Worm (Caenorhabditis elegans) whole organism, L3 larva: ENCODE data around the gene srh-282.
A peak's percentile ranks its signal among the peaks of the same experiment; 100 is the strongest.

Experiments
- ama-1 ChIP-seq: fragments of 150-350 bp; optimal IDR thresholded peaks from 2 replicates; lab custom pipeline; 2018
- ceh-16 ChIP-seq: sonication (generic microtip); optimal IDR thresholded peaks from 2 replicates; lab custom pipeline; 2017; ENCODE audit warnings: missing biosample characterization, missing genetic modification characterization
- ceh-28 ChIP-seq: fragments of 150-350 bp; optimal IDR thresholded peaks from 2 replicates; lab custom pipeline; 2014; ENCODE audit warnings: missing biosample characterization, missing genetic modification reagents, missing genetic modification characterization
- ceh-82 ChIP-seq: fragments of 150-350 bp; optimal IDR thresholded peaks from 2 replicates; lab custom pipeline; 2014; ENCODE audit warnings: missing biosample characterization, missing genetic modification characterization
- ceh-9 ChIP-seq: sonication (generic microtip); optimal IDR thresholded peaks from 2 replicates; lab custom pipeline; 2018; ENCODE audit warnings: missing biosample characterization, missing genetic modification characterization
- daf-12 ChIP-seq: fragments of 150-350 bp; optimal IDR thresholded peaks from 2 replicates; lab custom pipeline; 2014; ENCODE audit warnings: missing biosample characterization, missing genetic modification reagents, missing genetic modification characterization
- elt-1 ChIP-seq: fragments of 150-350 bp; optimal IDR thresholded peaks from 2 replicates; lab custom pipeline; 2014; ENCODE audit warnings: missing biosample characterization, missing genetic modification characterization
- elt-2 ChIP-seq: sonication (generic microtip); optimal IDR thresholded peaks from 2 replicates; lab custom pipeline; 2016; ENCODE audit warnings: missing genetic modification reagents, mild to moderate bottlenecking, missing genetic modification characterization, missing compliant biosample characterization
- elt-3 ChIP-seq, 3 experiments: fragments of 150-350 bp in 1 of 3; sonication (generic microtip) in 2 of 3; optimal IDR thresholded peaks; 2 replicates in 2 of 3; 4 replicates in 1 of 3; lab custom pipeline; 2014 to 2017; ENCODE audit warnings: missing biosample characterization in 3 of 3, missing genetic modification characterization in 3 of 3
- eor-1 ChIP-seq, 2 experiments: fragments of 150-350 bp; optimal IDR thresholded peaks; 2 replicates each; lab custom pipeline; 2014 to 2018; ENCODE audit warnings: missing biosample characterization in 2 of 2, missing genetic modification characterization in 2 of 2
- fkh-10 ChIP-seq: sonication (generic microtip); optimal IDR thresholded peaks from 2 replicates; lab custom pipeline; 2017; ENCODE audit warnings: missing biosample characterization, missing genetic modification reagents, missing genetic modification characterization
- fkh-2 ChIP-seq: fragments of 150-350 bp; optimal IDR thresholded peaks from 2 replicates; lab custom pipeline; 2014; ENCODE audit warnings: missing biosample characterization, missing genetic modification reagents, missing genetic modification characterization
- jun-1 ChIP-seq: fragments of 150-350 bp; optimal IDR thresholded peaks from 2 replicates; lab custom pipeline; 2014; ENCODE audit warnings: missing biosample characterization, missing genetic modification reagents, missing genetic modification characterization
- lsy-12 ChIP-seq: sonication (generic microtip); optimal IDR thresholded peaks from 2 replicates; lab custom pipeline; 2016; ENCODE audit warnings: mild to moderate bottlenecking, missing genetic modification characterization, missing compliant biosample characterization
- mml-1 ChIP-seq: fragments of 150-350 bp; sonication (generic microtip); optimal IDR thresholded peaks from 3 replicates; lab custom pipeline; 2014; ENCODE audit warnings: missing biosample characterization, missing genetic modification characterization
- nhr-11 ChIP-seq: fragments of 150-350 bp; optimal IDR thresholded peaks from 2 replicates; lab custom pipeline; 2014; ENCODE audit warnings: missing biosample characterization, missing genetic modification characterization
- nhr-12 ChIP-seq: fragments of 150-350 bp; optimal IDR thresholded peaks from 2 replicates; lab custom pipeline; 2014; ENCODE audit warnings: missing biosample characterization, missing genetic modification characterization
- nhr-237 ChIP-seq: fragments of 150-350 bp; optimal IDR thresholded peaks from 2 replicates; lab custom pipeline; 2014; ENCODE audit warnings: missing biosample characterization, missing genetic modification characterization
- nhr-25 ChIP-seq: sonication (generic microtip); optimal IDR thresholded peaks from 2 replicates; lab custom pipeline; 2017; ENCODE audit warnings: missing biosample characterization, missing genetic modification characterization
- nhr-28 ChIP-seq: fragments of 150-350 bp; optimal IDR thresholded peaks from 2 replicates; lab custom pipeline; 2014; ENCODE audit warnings: missing biosample characterization, missing genetic modification characterization
- nhr-76 ChIP-seq: fragments of 150-350 bp; sonication (generic microtip); optimal IDR thresholded peaks from 5 replicates; lab custom pipeline; 2014; ENCODE audit warnings: missing biosample characterization, missing genetic modification characterization
- pha-4 ChIP-seq: fragments of 150-350 bp; optimal IDR thresholded peaks from 2 replicates; lab custom pipeline; 2014; ENCODE audit warnings: missing biosample characterization, missing genetic modification reagents, missing genetic modification characterization
- pqm-1 ChIP-seq: fragments of 150-350 bp; optimal IDR thresholded peaks from 2 replicates; lab custom pipeline; 2017; ENCODE audit warnings: missing biosample characterization, missing genetic modification characterization, inconsistent platforms
- skn-1 ChIP-seq: fragments of 150-350 bp; optimal IDR thresholded peaks from 2 replicates; lab custom pipeline; 2014; ENCODE audit warnings: missing biosample characterization, missing genetic modification characterization
- tbx-2 ChIP-seq: sonication (generic microtip); optimal IDR thresholded peaks from 2 replicates; lab custom pipeline; 2016; ENCODE audit warnings: mild to moderate bottlenecking, missing genetic modification characterization, missing compliant biosample characterization
- ztf-11 ChIP-seq: fragments of 150-350 bp; optimal IDR thresholded peaks from 2 replicates; lab custom pipeline; 2014; ENCODE audit warnings: missing biosample characterization, missing genetic modification characterization
- ztf-4 ChIP-seq: fragments of 150-350 bp; optimal IDR thresholded peaks from 2 replicates; lab custom pipeline; 2014; ENCODE audit warnings: missing biosample characterization, missing genetic modification characterization

Gene srh-282

ce11 chrIV:293995-294700 is 20.9 kb upstream of the srh-282 start:
- TF ChIP-seq fkh-2 (tag; lab: Kevin White, UChicago) (no peak), pqm-1 (tag; lab: Kevin White, UChicago) (peak; percentile 8), elt-2 (tag; lab: Kevin White, UChicago) (peak; percentile 54)

ce11 chrIV:293163-293755 is 20.1 kb upstream of the srh-282 start:
- TF ChIP-seq jun-1 (peak; percentile 4), ceh-9 (tag; lab: Kevin White, UChicago) (no peak), fkh-2 (tag; lab: Kevin White, UChicago) (no peak), pqm-1 (tag; lab: Kevin White, UChicago) (peak; percentile 15), ceh-16 (tag; lab: Kevin White, UChicago) (no peak), nhr-11 (tag; lab: Kevin White, UChicago) (no peak)

ce11 chrIV:291851-292367 is 18.7 kb upstream of the srh-282 start:
- no peak for TF ChIP-seq nhr-12
- peak; percentile 99 for TF ChIP-seq pqm-1 (tag; lab: Kevin White, UChicago)
- TF ChIP-seq pha-4 (tag; lab: Kevin White, UChicago) = peak; percentile 72
- TF ChIP-seq skn-1 (tag; lab: Kevin White, UChicago) = no peak
- peak; percentile 44 for TF ChIP-seq ama-1
- peak; percentile 37 for TF ChIP-seq lsy-12 (tag; lab: Kevin White, UChicago)
- peak; percentile 8 for TF ChIP-seq ceh-28 (tag; lab: Kevin White, UChicago)
- TF ChIP-seq jun-1 = peak; percentile 66
- no peak for TF ChIP-seq tbx-2 (tag; lab: Kevin White, UChicago)
- peak; percentile 96 for TF ChIP-seq elt-2 (tag; lab: Kevin White, UChicago)

ce11 chrIV:291356-291755 is 18.2 kb upstream of the srh-282 start, which contains the start of gene T21D12.7:
T21D12.7 (minus strand) TSS chrIV:291456.
- TF ChIP-seq mml-1 = no peak
- no peak for TF ChIP-seq daf-12
- no peak for TF ChIP-seq elt-2 (tag; lab: Kevin White, UChicago)
- no peak for TF ChIP-seq nhr-237 (tag; lab: Kevin White, UChicago)
- no peak for TF ChIP-seq ztf-4 (tag; lab: Kevin White, UChicago)
- TF ChIP-seq, all 47 proteins: peak for 0

- TF ChIP-seq elt-1 (tag; lab: Kevin White, UChicago) (no peak), nhr-28 (tag; lab: Kevin White, UChicago) (no peak), ztf-4 (tag; lab: Kevin White, UChicago) (no peak), mml-1 (no peak), nhr-76 (no peak), ztf-11 (tag; lab: Kevin White, UChicago) (no peak), nhr-12 (no peak), elt-3 (tag; optimal IDR thresholded peaks at IDR 0.05; lab: Kevin White, UChicago) (no peak), skn-1 (tag; lab: Kevin White, UChicago) (no peak), fkh-2 (tag; lab: Kevin White, UChicago) (no peak), ceh-82 (tag; lab: Kevin White, UChicago) (no peak), eor-1 (tag; optimal IDR thresholded peaks at IDR 0.05; lab: Kevin White, UChicago) (no peak)
- TF ChIP-seq, all 47 proteins: peak for 0
Measured at ce11 chrIV:290387-290786, 17.2 kb upstream of the srh-282 start.

ce11 chrIV:288027-288426 is 14.8 kb upstream of the srh-282 start, which contains the start of gene T21D12.14:
T21D12.14 (minus strand) TSS chrIV:288127.
- TF ChIP-seq nhr-25 (tag; lab: Kevin White, UChicago) (peak; percentile 1), fkh-10 (GFP tag; lab: Kevin White, UChicago) (no peak)

- TF ChIP-seq eor-1 (tag; optimal IDR thresholded peaks at IDR 0.05; lab: Kevin White, UChicago) (no peak), fkh-10 (GFP tag; lab: Kevin White, UChicago) (peak; percentile 41)
Measured at ce11 chrIV:283347-283746, 10.1 kb upstream of the srh-282 start, which contains the start of gene best-19. best-19 (plus strand) TSS chrIV:283647.
